Fruit fly (Drosophila melanogaster): ENCODE results near the gene CG6996.

CG6996 gene

DNA sequence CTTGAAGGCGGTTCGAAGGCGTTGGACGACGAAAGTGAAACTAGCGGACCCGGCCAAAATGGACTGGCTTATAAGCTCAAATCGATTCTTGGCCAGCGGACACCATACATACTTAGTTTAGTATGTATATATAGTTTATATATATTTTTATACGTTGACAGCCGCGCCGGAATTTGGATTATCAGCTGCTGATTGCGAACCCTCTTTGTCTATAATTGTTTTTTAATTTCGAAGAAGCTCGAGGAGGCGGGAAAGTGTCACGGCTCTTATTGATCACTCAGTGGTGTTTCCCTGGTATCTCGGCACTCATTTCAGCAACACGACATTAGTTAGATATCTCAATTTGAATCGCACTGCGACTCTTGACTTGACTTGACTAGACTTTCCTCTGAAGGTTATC is 13.0 kb downstream of the CG6996 start, which contains the start of gene CG6933:
Gene CG6933 (minus strand): TSS at position 47 of the 400 bp plus-strand sequence.
- no peak for TF ChIP-seq Hnf4 (GFP tag; optimal IDR thresholded peaks at IDR 0.05)
- no peak for TF ChIP-seq tai (GFP tag; optimal IDR thresholded peaks at IDR 0.05)
- no peak for TF ChIP-seq sv (GFP tag; optimal IDR thresholded peaks at IDR 0.05)
- no peak for TF ChIP-seq HLH106 (tag; optimal IDR thresholded peaks at IDR 0.05)
- TF ChIP-seq Rel (GFP tag; optimal IDR thresholded peaks at IDR 0.05): no peak
- no peak for TF ChIP-seq Rel (tag; optimal IDR thresholded peaks at IDR 0.05)
- no peak for TF ChIP-seq Mio (GFP tag; optimal IDR thresholded peaks at IDR 0.05)
- TF ChIP-seq CG9705 (GFP tag; optimal IDR thresholded peaks at IDR 0.05): no peak
- TF ChIP-seq pan (optimal IDR thresholded peaks at IDR 0.05): no peak
- TF ChIP-seq Jra (GFP tag; optimal IDR thresholded peaks at IDR 0.05): no peak
- no peak for TF ChIP-seq dl (GFP tag; optimal IDR thresholded peaks at IDR 0.05; ENCODE audit: insufficient read depth in 1 of 2, partially characterized antibody in 2 of 2)
- TF ChIP-seq Dif (GFP tag; optimal IDR thresholded peaks at IDR 0.05; ENCODE audit: partially characterized antibody): no peak
- TF ChIP-seq jim (GFP tag; optimal IDR thresholded peaks at IDR 0.05): no peak

DNA sequence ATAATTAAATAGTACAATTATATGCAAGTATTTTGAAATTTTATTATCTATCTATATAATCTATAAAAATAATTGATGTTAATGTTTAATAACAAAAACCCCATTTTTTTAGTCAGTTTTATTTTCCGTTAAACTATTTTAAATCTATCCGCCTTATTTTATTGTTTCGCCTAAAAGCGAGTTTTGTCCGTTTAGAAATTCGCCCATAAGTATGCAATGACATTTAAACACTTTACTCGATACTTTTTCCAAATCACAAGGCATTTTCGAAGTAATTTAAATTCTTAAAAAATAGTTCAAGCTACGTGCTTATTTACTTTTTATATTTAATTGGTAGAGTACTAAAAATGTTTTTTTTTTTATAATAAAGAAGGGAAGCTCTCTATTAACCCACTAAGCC is 13.6 kb downstream of the CG6996 start:
- no peak for TF ChIP-seq Sp1 (GFP tag; optimal IDR thresholded peaks at IDR 0.05)
- TF ChIP-seq foxo (GFP tag; optimal IDR thresholded peaks at IDR 0.05): no peak
- no peak for TF ChIP-seq fru (GFP tag; optimal IDR thresholded peaks at IDR 0.05)
- peak; percentile 11 for TF ChIP-seq Dif (GFP tag; optimal IDR thresholded peaks at IDR 0.05; ENCODE audit: partially characterized antibody)
- no peak for TF ChIP-seq jim (GFP tag; optimal IDR thresholded peaks at IDR 0.05)
- no peak for TF ChIP-seq tai (GFP tag; optimal IDR thresholded peaks at IDR 0.05)
- TF ChIP-seq Mio (GFP tag; optimal IDR thresholded peaks at IDR 0.05): no peak
- TF ChIP-seq Jra (GFP tag; optimal IDR thresholded peaks at IDR 0.05): no peak
- no peak for TF ChIP-seq rgr (GFP tag; optimal IDR thresholded peaks at IDR 0.05)
- TF ChIP-seq h (GFP tag; optimal IDR thresholded peaks at IDR 0.05): no peak
- no peak for TF ChIP-seq pan (optimal IDR thresholded peaks at IDR 0.05)
- TF ChIP-seq Hr83 (GFP tag; optimal IDR thresholded peaks at IDR 0.05; ENCODE audit: poor library complexity, severe bottlenecking): no peak
- no peak for TF ChIP-seq brk (GFP tag; optimal IDR thresholded peaks at IDR 0.05)
- no peak for TF ChIP-seq OdsH (GFP tag; optimal IDR thresholded peaks at IDR 0.05)
- no peak for TF ChIP-seq woc (GFP tag; optimal IDR thresholded peaks at IDR 0.05)
- no peak for TF ChIP-seq Abd-B (GFP tag; optimal IDR thresholded peaks at IDR 0.05)
- peak; percentile 72 for TF ChIP-seq N (GFP tag; optimal IDR thresholded peaks at IDR 0.05)
- no peak for TF ChIP-seq dl (GFP tag; optimal IDR thresholded peaks at IDR 0.05; ENCODE audit: insufficient read depth in 1 of 2, partially characterized antibody in 2 of 2)
- no peak for TF ChIP-seq dmrt93B (GFP tag; optimal IDR thresholded peaks at IDR 0.05)
- peak; percentile 20 for TF ChIP-seq Vsx2 (GFP tag; optimal IDR thresholded peaks at IDR 0.05; ENCODE audit: partially characterized antibody)
- peak; percentile 72 for TF ChIP-seq Myc (optimal IDR thresholded peaks at IDR 0.05)
- TF ChIP-seq br (GFP tag; optimal IDR thresholded peaks at IDR 0.05): no peak
- TF ChIP-seq Hnf4 (GFP tag; optimal IDR thresholded peaks at IDR 0.05): no peak

DNA sequence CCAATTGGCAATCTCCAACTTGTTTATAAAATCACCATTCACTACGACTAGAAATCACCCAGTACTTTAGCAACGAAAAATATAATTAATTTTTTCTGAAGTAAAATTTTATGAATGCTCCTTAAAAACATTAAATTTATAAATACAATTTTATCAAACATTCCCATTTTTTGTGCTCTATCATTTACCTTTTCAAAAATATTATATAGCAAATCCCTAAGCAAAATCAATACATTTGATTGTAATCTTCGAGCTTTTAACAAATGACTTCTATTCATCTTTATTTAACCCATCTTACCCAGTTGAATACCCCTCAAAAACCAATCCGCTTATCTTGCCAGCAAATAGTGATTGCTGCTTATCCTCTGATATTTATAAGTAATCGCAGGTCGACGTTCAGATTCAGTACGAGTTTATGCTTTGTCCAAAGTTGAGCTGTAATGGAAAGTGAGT is 14.1 kb downstream of the CG6996 start, which contains the start of gene CG17145:
Gene CG17145 (plus strand): TSS at position 403 of the 453 bp plus-strand sequence.
- TF ChIP-seq h (GFP tag; optimal IDR thresholded peaks at IDR 0.05) (no peak), sv (GFP tag; optimal IDR thresholded peaks at IDR 0.05) (no peak), Vsx2 (GFP tag; optimal IDR thresholded peaks at IDR 0.05; ENCODE audit: partially characterized antibody) (no peak), Rel (GFP tag; optimal IDR thresholded peaks at IDR 0.05) (no peak), Rel (tag; optimal IDR thresholded peaks at IDR 0.05) (no peak)

DNA sequence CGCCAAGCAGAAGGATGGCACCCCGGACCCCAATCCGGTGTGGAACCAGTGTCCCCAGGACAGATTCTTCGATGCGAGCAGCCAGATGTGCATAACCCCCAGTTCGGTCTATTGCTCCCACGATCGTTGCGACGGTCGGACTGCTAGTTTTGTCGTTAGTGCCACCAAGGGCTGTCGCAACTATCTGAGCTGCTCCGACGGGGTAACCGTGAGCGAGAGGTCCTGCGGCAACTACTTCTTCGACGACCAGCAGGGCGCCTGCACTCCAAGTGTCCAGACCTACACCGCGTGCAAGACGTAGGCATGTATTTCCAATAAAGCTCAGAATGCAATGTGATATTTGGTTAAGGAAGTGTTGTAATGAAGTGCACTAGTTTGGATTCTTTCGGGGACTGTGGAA is 15.3 kb downstream of the CG6996 start:
- TF ChIP-seq br (GFP tag; optimal IDR thresholded peaks at IDR 0.05): no peak
- no peak for TF ChIP-seq foxo (GFP tag; optimal IDR thresholded peaks at IDR 0.05)

DNA sequence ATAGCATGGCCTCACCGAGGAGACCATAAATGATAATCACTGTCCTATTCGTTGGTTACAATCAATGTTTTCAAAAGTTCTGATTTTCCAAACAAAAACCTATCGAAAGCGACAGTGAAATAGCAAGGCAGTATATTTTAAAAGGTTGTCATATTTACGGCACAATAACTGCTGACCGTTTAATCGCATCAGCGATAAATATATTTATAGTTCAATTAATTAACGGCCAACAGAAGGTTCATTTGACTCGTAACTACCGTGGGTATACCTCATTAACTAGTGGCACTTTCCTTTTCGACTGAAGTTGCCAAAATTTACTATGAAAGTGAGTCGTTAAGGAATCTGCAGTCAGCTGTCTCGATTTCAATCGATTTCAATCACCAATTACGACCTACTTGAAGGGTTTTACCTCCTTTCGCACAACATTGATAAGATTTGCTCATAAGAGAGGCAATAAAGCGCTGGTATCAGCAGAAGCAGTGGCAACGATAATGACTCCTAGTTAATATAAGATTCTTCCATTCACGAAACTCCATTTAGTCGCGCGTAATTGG is 16.1 kb downstream of the CG6996 start, which contains the start of gene CG17147:
Gene CG17147 (plus strand): TSS at position 535 of the 554 bp plus-strand sequence.
- TF ChIP-seq dmrt93B (GFP tag; optimal IDR thresholded peaks at IDR 0.05): no peak
- no peak for TF ChIP-seq pan (optimal IDR thresholded peaks at IDR 0.05)
- no peak for TF ChIP-seq dl (GFP tag; optimal IDR thresholded peaks at IDR 0.05; ENCODE audit: insufficient read depth in 1 of 2, partially characterized antibody in 2 of 2)
- TF ChIP-seq h (GFP tag; optimal IDR thresholded peaks at IDR 0.05): no peak
- no peak for TF ChIP-seq sage (GFP tag; optimal IDR thresholded peaks at IDR 0.05)
- no peak for TF ChIP-seq Hr83 (GFP tag; optimal IDR thresholded peaks at IDR 0.05; ENCODE audit: poor library complexity, severe bottlenecking)
- no peak for TF ChIP-seq ey (GFP tag; optimal IDR thresholded peaks at IDR 0.05)
- TF ChIP-seq woc (GFP tag; optimal IDR thresholded peaks at IDR 0.05): no peak
- TF ChIP-seq HLH106 (tag; optimal IDR thresholded peaks at IDR 0.05): no peak
- TF ChIP-seq GATAd (GFP tag; optimal IDR thresholded peaks at IDR 0.05): no peak
- TF ChIP-seq fru (GFP tag; optimal IDR thresholded peaks at IDR 0.05): no peak
- TF ChIP-seq foxo (GFP tag; optimal IDR thresholded peaks at IDR 0.05): no peak
- no peak for TF ChIP-seq jim (GFP tag; optimal IDR thresholded peaks at IDR 0.05)
- TF ChIP-seq brk (GFP tag; optimal IDR thresholded peaks at IDR 0.05): no peak
- TF ChIP-seq Vsx2 (GFP tag; optimal IDR thresholded peaks at IDR 0.05; ENCODE audit: partially characterized antibody): no peak
- no peak for TF ChIP-seq rgr (GFP tag; optimal IDR thresholded peaks at IDR 0.05)
- TF ChIP-seq CG9705 (GFP tag; optimal IDR thresholded peaks at IDR 0.05): no peak
- no peak for TF ChIP-seq usp (GFP tag; optimal IDR thresholded peaks at IDR 0.05)

Measured in whole organism, wandering third instar larva.